Worm (Caenorhabditis elegans) whole organism, L4 larva: ENCODE results near the gene Y41E3.8.

Experiments used
- R02D3.7 ChIP-seq: fragments of 150-350 bp; sonication (generic microtip); optimal IDR thresholded peaks from 3 replicates; lab custom pipeline; 2014; ENCODE audit warnings: missing biosample characterization, missing genetic modification characterization
- T20F7.1 ChIP-seq: fragments of 200-800 bp; sonication (Bioruptor generic); optimal IDR thresholded peaks from 2 replicates; lab custom pipeline; 2018; ENCODE audit warnings: mild to moderate bottlenecking, missing genetic modification characterization, missing compliant biosample characterization
- Y5F2A.4 ChIP-seq: fragments of 200-800 bp; sonication (Bioruptor generic); optimal IDR thresholded peaks from 2 replicates; lab custom pipeline; 2018; ENCODE audit warnings: mild to moderate bottlenecking, missing genetic modification characterization, missing compliant biosample characterization
- Y75B8A.6 ChIP-seq: fragments of 200-800 bp; sonication (Bioruptor generic); IDR thresholded peaks from 2 replicates; pipeline ENCODE4 v1.3.6; 2022; ENCODE audit warnings: missing genetic modification reagents, missing genetic modification characterization, missing compliant biosample characterization
- ama-1 ChIP-seq: fragments of 150-350 bp; optimal IDR thresholded peaks from 2 replicates; lab custom pipeline; 2014; ENCODE audit warnings: inconsistent platforms, mixed read lengths
- ceh-32 ChIP-seq: sonication (generic microtip); optimal IDR thresholded peaks from 2 replicates; lab custom pipeline; 2016; ENCODE audit warnings: mild to moderate bottlenecking, missing genetic modification characterization, missing compliant biosample characterization; ENCODE audit not compliant: poor library complexity
- ceh-62 ChIP-seq: sonication (generic microtip); optimal IDR thresholded peaks from 2 replicates; lab custom pipeline; 2017; ENCODE audit warnings: missing biosample characterization, missing genetic modification characterization
- daf-16 ChIP-seq, 3 experiments: sonication (generic microtip); optimal IDR thresholded peaks; 2 replicates each; lab custom pipeline; 2016 to 2017; ENCODE audit warnings: missing genetic modification characterization in 3 of 3, missing genetic modification reagents in 3 of 3, mild to moderate bottlenecking in 2 of 3, missing compliant biosample characterization in 2 of 3, missing biosample characterization in 1 of 3, moderate library complexity in 1 of 3
- daf-19 ChIP-seq: fragments of 200-800 bp; sonication (Bioruptor generic); conservative IDR thresholded peaks from 2 replicates; pipeline ENCODE4 v1.3.6; 2022; ENCODE audit warnings: missing genetic modification characterization, missing compliant biosample characterization
- daf-8 ChIP-seq: fragments of 200-800 bp; sonication (Bioruptor generic); IDR thresholded peaks from 2 replicates; pipeline ENCODE4 v1.3.6; 2022; ENCODE audit warnings: missing genetic modification characterization, missing compliant biosample characterization
- dpl-1 ChIP-seq: fragments of 150-350 bp; optimal IDR thresholded peaks from 2 replicates; lab custom pipeline; 2014; ENCODE audit warnings: missing biosample characterization, missing genetic modification reagents, missing genetic modification characterization
- duxl-1 ChIP-seq: sonication (generic microtip); optimal IDR thresholded peaks from 2 replicates; lab custom pipeline; 2016; ENCODE audit warnings: mild to moderate bottlenecking, missing genetic modification characterization, moderate library complexity, missing compliant biosample characterization; ENCODE audit not compliant: poor library complexity
- dve-1 ChIP-seq: sonication (generic microtip); optimal IDR thresholded peaks from 2 replicates; lab custom pipeline; 2017; ENCODE audit warnings: antibody characterized with exemption, mild to moderate bottlenecking, missing genetic modification characterization, missing compliant biosample characterization; ENCODE audit not compliant: insufficient read depth
- fos-1 ChIP-seq: fragments of 150-350 bp; optimal IDR thresholded peaks from 2 replicates; lab custom pipeline; 2014; ENCODE audit warnings: missing biosample characterization, missing genetic modification characterization
- gei-8 ChIP-seq: fragments of 200-800 bp; sonication (Bioruptor generic); optimal IDR thresholded peaks from 2 replicates; lab custom pipeline; 2018; ENCODE audit warnings: mild to moderate bottlenecking, missing genetic modification characterization, missing compliant biosample characterization
- hlh-30 ChIP-seq: sonication (generic microtip); optimal IDR thresholded peaks from 2 replicates; lab custom pipeline; 2017; ENCODE audit warnings: antibody characterized with exemption, mild to moderate bottlenecking, missing genetic modification characterization, missing compliant biosample characterization; ENCODE audit not compliant: insufficient read depth
- hmg-1.1 ChIP-seq: fragments of 200-800 bp; sonication (Bioruptor generic); IDR thresholded peaks from 2 replicates; pipeline ENCODE4 v1.3.6; 2022; ENCODE audit warnings: missing genetic modification reagents, missing genetic modification characterization, missing compliant biosample characterization
- jun-1 ChIP-seq: fragments of 150-350 bp; optimal IDR thresholded peaks from 2 replicates; lab custom pipeline; 2014; ENCODE audit warnings: missing biosample characterization, missing genetic modification reagents, missing genetic modification characterization
- lim-7 ChIP-seq: fragments of 200-800 bp; sonication (Bioruptor generic); IDR thresholded peaks from 2 replicates; pipeline ENCODE4 v1.3.6; 2022; ENCODE audit warnings: missing genetic modification characterization, missing compliant biosample characterization
- lin-38 ChIP-seq: fragments of 200-800 bp; sonication (Bioruptor generic); IDR thresholded peaks from 2 replicates; pipeline ENCODE4 v1.3.6; 2022; ENCODE audit warnings: missing genetic modification reagents, missing genetic modification characterization, missing compliant biosample characterization
- lir-3 ChIP-seq: sonication (generic microtip); optimal IDR thresholded peaks from 2 replicates; lab custom pipeline; 2016; ENCODE audit warnings: mild to moderate bottlenecking, missing genetic modification characterization, missing compliant biosample characterization
- lsy-2 ChIP-seq, 2 experiments: fragments of 150-350 bp in 1 of 2; sonication (generic microtip) in 1 of 2; optimal IDR thresholded peaks; 2 replicates each; lab custom pipeline; 2014 to 2017; ENCODE audit warnings: missing biosample characterization in 2 of 2, missing genetic modification characterization in 2 of 2
- madf-9 ChIP-seq: fragments of 200-800 bp; sonication (Bioruptor generic); conservative IDR thresholded peaks from 2 replicates; pipeline ENCODE4 v1.3.6; 2022; ENCODE audit warnings: missing genetic modification reagents, missing genetic modification characterization, missing compliant biosample characterization
- mdl-1 ChIP-seq, 2 experiments: fragments of 150-350 bp in 1 of 2; sonication (generic microtip) in 1 of 2; optimal IDR thresholded peaks; 2 replicates each; lab custom pipeline; 2014 to 2017; ENCODE audit warnings: missing biosample characterization in 2 of 2, missing genetic modification characterization in 2 of 2
- mdt-29 ChIP-seq: fragments of 200-800 bp; sonication (Bioruptor generic); IDR thresholded peaks from 2 replicates; pipeline ENCODE4 v1.3.6; 2022; ENCODE audit warnings: missing genetic modification reagents, missing genetic modification characterization, missing compliant biosample characterization
- mes-2 ChIP-seq: sonication (generic microtip); optimal IDR thresholded peaks from 2 replicates; lab custom pipeline; 2016; ENCODE audit warnings: missing genotype, mild to moderate bottlenecking, missing genetic modification characterization, missing compliant biosample characterization; ENCODE audit not compliant: poor library complexity, severe bottlenecking
- mxl-2 ChIP-seq: fragments of 200-800 bp; sonication (Bioruptor generic); conservative IDR thresholded peaks from 2 replicates; pipeline ENCODE4 v1.3.6; 2022; ENCODE audit warnings: missing genetic modification reagents, missing genetic modification characterization, missing compliant biosample characterization
- mxl-3 ChIP-seq: fragments of 200-800 bp; sonication (Bioruptor generic); optimal IDR thresholded peaks from 2 replicates; lab custom pipeline; 2018; ENCODE audit warnings: mild to moderate bottlenecking, missing genetic modification characterization, missing compliant biosample characterization
- nhr-11 ChIP-seq: fragments of 150-350 bp; optimal IDR thresholded peaks from 2 replicates; lab custom pipeline; 2014; ENCODE audit warnings: missing biosample characterization, missing genetic modification characterization
- nhr-28 ChIP-seq: fragments of 150-350 bp; optimal IDR thresholded peaks from 2 replicates; lab custom pipeline; 2014; ENCODE audit warnings: missing biosample characterization, missing genetic modification characterization
- nhr-41 ChIP-seq: fragments of 200-800 bp; sonication (Bioruptor generic); IDR thresholded peaks from 2 replicates; pipeline ENCODE4 v1.3.6; 2022; ENCODE audit warnings: missing genetic modification reagents, missing genetic modification characterization, missing compliant biosample characterization
- nhr-76 ChIP-seq: fragments of 150-350 bp; optimal IDR thresholded peaks from 2 replicates; lab custom pipeline; 2014; ENCODE audit warnings: missing biosample characterization, missing genetic modification characterization
- sdz-12 ChIP-seq: fragments of 200-800 bp; sonication (Bioruptor generic); optimal IDR thresholded peaks from 2 replicates; lab custom pipeline; 2018; ENCODE audit warnings: mild to moderate bottlenecking, missing genetic modification characterization, missing compliant biosample characterization
- set-16 ChIP-seq: fragments of 200-800 bp; sonication (Bioruptor generic); IDR thresholded peaks from 2 replicates; pipeline ENCODE4 v1.3.6; 2022; ENCODE audit warnings: missing genetic modification reagents, missing genetic modification characterization, missing compliant biosample characterization
- snpc-1.2 ChIP-seq: fragments of 200-800 bp; sonication (Bioruptor generic); IDR thresholded peaks from 2 replicates; pipeline ENCODE4 v1.3.6; 2022; ENCODE audit warnings: missing genetic modification reagents, missing genetic modification characterization, missing compliant biosample characterization
- snpc-4 ChIP-seq: fragments of 150-350 bp; optimal IDR thresholded peaks from 2 replicates; lab custom pipeline; 2014; ENCODE audit warnings: missing biosample characterization, missing genetic modification characterization
- tra-1 ChIP-seq: fragments of 200-800 bp; sonication (Bioruptor generic); IDR thresholded peaks from 2 replicates; pipeline ENCODE4 v1.3.6; 2022; ENCODE audit warnings: missing genetic modification reagents, missing genetic modification characterization, missing compliant biosample characterization
- unc-62 ChIP-seq, 3 experiments: fragments of 150-350 bp in 1 of 3; sonication (generic microtip); optimal IDR thresholded peaks in 2 of 3; peaks in 1 of 3; 1 replicate in 1 of 3; 2 replicates in 2 of 3; lab custom pipeline; 2014 to 2017; ENCODE audit warnings: missing biosample characterization in 3 of 3, missing genetic modification characterization in 3 of 3, missing genetic modification reagents in 3 of 3, missing genotype in 1 of 3
- zfp-2 ChIP-seq: sonication (generic microtip); optimal IDR thresholded peaks from 2 replicates; lab custom pipeline; 2016; ENCODE audit warnings: mild to moderate bottlenecking, missing genetic modification characterization, missing compliant biosample characterization
- zfp-3 ChIP-seq: fragments of 200-800 bp; sonication (Bioruptor generic); conservative IDR thresholded peaks from 2 replicates; pipeline ENCODE4 v1.3.6; 2022; ENCODE audit warnings: missing genetic modification reagents, missing genetic modification characterization, missing compliant biosample characterization
- ztf-7 ChIP-seq: fragments of 150-350 bp; optimal IDR thresholded peaks from 2 replicates; lab custom pipeline; 2014; ENCODE audit warnings: missing biosample characterization, missing genetic modification characterization

Gene Y41E3.8

ce11 chrIV:15028891-15029290 is at the start of gene Y41E3.8:
Y41E3.8 (minus strand) TSS chrIV:15028978.
- TF ChIP-seq gei-8 (GFP tag; lab: Kevin White, UChicago) (no peak), lin-38 (peak; percentile 36; the same call in 1 of the 2 replicates), dpl-1 (peak; percentile 74), dve-1 (peak; percentile 32), hlh-30 (tag; lab: Kevin White, UChicago) (peak; percentile 81), set-16 (GFP tag; lab: Robert Waterston, UW) (no peak), duxl-1 (tag; lab: Kevin White, UChicago) (no peak), mdt-29 (GFP tag; lab: Robert Waterston, UW) (no peak), lsy-2 (tag; optimal IDR thresholded peaks at IDR 0.05; lab: Kevin White, UChicago) (peak in 1 of 2 experiments; percentile 65), daf-8 (no peak), tra-1 (GFP tag; lab: Robert Waterston, UW) (no peak), ztf-7 (tag; lab: Kevin White, UChicago) (peak; percentile 14), ceh-32 (tag; lab: Kevin White, UChicago) (no peak), jun-1 (tag; lab: Kevin White, UChicago) (no peak), mxl-3 (GFP tag; lab: Kevin White, UChicago) (peak; percentile 40), T20F7.1 (no peak), ceh-62 (no peak), daf-16 (GFP tag; optimal IDR thresholded peaks at IDR 0.05; lab: Kevin White, UChicago) (no peak), daf-16 (tag; optimal IDR thresholded peaks at IDR 0.05; lab: Kevin White, UChicago) (peak; percentile 55), nhr-41 (GFP tag; lab: Robert Waterston, UW) (no peak), ama-1 (lab: Kevin White, UChicago) (peak; percentile 49), mes-2 (tag; lab: Kevin White, UChicago) (peak; percentile 76), snpc-1.2 (peak; percentile 41; the same call in 1 of the 2 replicates), hmg-1.1 (GFP tag; lab: Robert Waterston, UW) (peak; percentile 44; the same call in 1 of the 2 replicates), sdz-12 (GFP tag; lab: Kevin White, UChicago) (no peak), mxl-2 (GFP tag; lab: Robert Waterston, UW) (no peak)

DNA sequence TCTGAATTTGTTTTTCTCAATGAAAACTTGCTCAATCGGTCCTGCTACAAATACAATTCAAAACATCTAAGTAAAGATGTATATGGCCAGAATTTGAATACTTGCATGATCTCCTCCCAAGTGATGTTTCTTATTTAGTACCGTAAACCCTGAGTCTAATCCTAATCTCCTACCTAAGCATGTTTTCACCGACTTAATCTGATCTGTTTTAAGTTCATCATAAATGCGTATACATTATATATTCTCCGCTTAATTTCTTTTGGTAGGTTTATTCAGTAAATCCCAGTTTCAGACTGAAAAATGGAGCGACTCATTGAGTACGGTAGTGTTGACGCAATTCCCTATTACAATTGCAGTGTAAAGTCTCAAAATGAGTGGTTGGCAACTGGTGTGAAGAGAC is 45.6 kb upstream of the Y41E3.8 start, which contains the start of gene srt-50:
srt-50 (plus strand) TSS at position 301 of the 400 bp plus-strand sequence.
- TF ChIP-seq nhr-41 (GFP tag; lab: Robert Waterston, UW), result no peak
- no peak for TF ChIP-seq unc-62 (GFP tag; optimal IDR thresholded peaks at IDR 0.05 in 1 of 2; lab: Kevin White, UChicago)
- no peak for TF ChIP-seq unc-62 (tag; optimal IDR thresholded peaks at IDR 0.05; lab: Kevin White, UChicago)
- TF ChIP-seq fos-1 (tag; lab: Kevin White, UChicago), result no peak
- no peak for TF ChIP-seq daf-19 (GFP tag; lab: Robert Waterston, UW)
- TF ChIP-seq R02D3.7 (tag; lab: Kevin White, UChicago), result no peak
- no peak for TF ChIP-seq Y75B8A.6
- no peak for TF ChIP-seq lir-3 (tag; lab: Kevin White, UChicago)
- no peak for TF ChIP-seq nhr-11

DNA sequence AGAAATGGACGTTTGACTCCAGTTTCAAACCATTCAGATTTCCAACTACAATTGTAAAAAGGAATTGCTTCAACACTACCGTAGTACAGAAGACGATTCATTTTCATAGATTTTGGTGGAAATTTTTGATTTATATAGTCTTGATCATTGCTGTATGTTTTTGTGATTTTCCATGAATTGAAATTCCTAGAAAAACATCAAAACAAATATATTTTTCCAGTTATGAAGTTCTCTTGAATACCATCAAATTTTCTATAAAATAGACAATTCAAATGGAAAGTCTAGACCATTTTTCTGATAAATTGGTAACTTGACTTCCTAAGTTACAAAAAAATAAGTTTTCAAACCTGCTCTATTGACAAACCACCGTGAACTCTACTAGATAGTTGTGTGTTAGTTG is 40.0 kb upstream of the Y41E3.8 start, which contains the start of gene srt-48:
srt-48 (minus strand) TSS at position 101 of the 400 bp plus-strand sequence.
- TF ChIP-seq snpc-4 (tag; lab: Kevin White, UChicago) (no peak), zfp-2 (no peak), nhr-76 (tag; lab: Kevin White, UChicago) (no peak), duxl-1 (tag; lab: Kevin White, UChicago) (no peak), dve-1 (no peak), hmg-1.1 (GFP tag; lab: Robert Waterston, UW) (no peak), Y5F2A.4 (GFP tag; lab: Kevin White, UChicago) (no peak), zfp-3 (GFP tag; lab: Robert Waterston, UW) (no peak), madf-9 (GFP tag; lab: Robert Waterston, UW) (no peak), nhr-28 (no peak), lim-7 (GFP tag; lab: Robert Waterston, UW) (no peak), mdl-1 (tag; optimal IDR thresholded peaks at IDR 0.05; lab: Kevin White, UChicago) (no peak)
